Worm (Caenorhabditis elegans): ENCODE measurements around the gene ucr-2.2.

DNA sequence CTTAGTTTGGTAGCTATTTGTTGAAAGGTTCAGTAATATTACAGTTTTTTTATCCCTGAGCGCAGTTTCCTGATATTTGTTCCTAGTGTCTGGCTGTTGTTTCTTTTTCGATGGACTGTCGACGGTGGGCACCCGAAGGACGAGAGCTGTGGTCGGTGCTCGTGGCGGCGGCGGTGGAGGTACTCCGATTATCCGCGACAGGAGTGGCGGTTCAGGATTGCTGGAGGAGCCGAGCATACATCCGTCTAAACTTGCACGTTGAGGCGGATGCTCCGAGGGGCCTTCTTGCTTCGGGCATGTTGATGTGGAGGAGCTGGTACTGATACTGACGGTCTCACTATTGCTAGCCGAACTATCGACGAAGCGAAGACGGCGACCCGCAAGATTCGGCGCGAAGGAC is 46.4 kb upstream of the ucr-2.2 start:
- no peak for TF ChIP-seq flt-1 (GFP tag; IDR thresholded peaks at IDR 0.05)
- no peak for TF ChIP-seq ets-7 (tag; optimal IDR thresholded peaks at IDR 0.05)
- no peak for TF ChIP-seq ama-1 (optimal IDR thresholded peaks at IDR 0.05)
- no peak for TF ChIP-seq F13C5.2 (tag; optimal IDR thresholded peaks at IDR 0.05)
- TF ChIP-seq scrt-1 (GFP tag; IDR thresholded peaks at IDR 0.05): no peak

All from whole organism, early embryonic.